Worm (Caenorhabditis elegans) whole organism, L4 larva: ENCODE measurements around the gene cysl-3.

Source experiments
- F37D6.2 ChIP-seq: sonication (generic microtip); optimal IDR thresholded peaks from 2 replicates; lab custom pipeline; 2016; ENCODE audit warnings: mild to moderate bottlenecking, missing genetic modification characterization, missing compliant biosample characterization
- F49E8.2 ChIP-seq: sonication (generic microtip); optimal IDR thresholded peaks from 2 replicates; lab custom pipeline; 2016; ENCODE audit warnings: missing compliant biosample characterization, mild to moderate bottlenecking, missing genetic modification characterization, borderline replicate concordance
- Y48G9A.11 ChIP-seq: fragments of 200-800 bp; sonication (Bioruptor generic); IDR thresholded peaks from 2 replicates; pipeline ENCODE4 v1.3.6; 2022; ENCODE audit warnings: missing genetic modification reagents, missing genetic modification characterization, missing compliant biosample characterization
- aha-1 ChIP-seq: fragments of 150-350 bp; peaks from one replicate; lab custom pipeline; 2014; ENCODE audit warnings: missing biosample characterization, missing genetic modification characterization
- ceh-32 ChIP-seq: sonication (generic microtip); optimal IDR thresholded peaks from 2 replicates; lab custom pipeline; 2016; ENCODE audit warnings: mild to moderate bottlenecking, missing genetic modification characterization, missing compliant biosample characterization; ENCODE audit not compliant: poor library complexity
- daf-16 ChIP-seq, 3 experiments: sonication (generic microtip); optimal IDR thresholded peaks; 2 replicates each; lab custom pipeline; 2016 to 2017; ENCODE audit warnings: missing genetic modification characterization in 3 of 3, missing genetic modification reagents in 3 of 3, mild to moderate bottlenecking in 2 of 3, missing compliant biosample characterization in 2 of 3, missing biosample characterization in 1 of 3, moderate library complexity in 1 of 3
- dmd-6 ChIP-seq: fragments of 200-800 bp; sonication (Bioruptor generic); IDR thresholded peaks from 2 replicates; pipeline ENCODE4 v1.3.6; 2022; ENCODE audit warnings: missing genetic modification reagents, missing genetic modification characterization, missing compliant biosample characterization
- dmd-9 ChIP-seq: fragments of 200-800 bp; sonication (Bioruptor generic); IDR thresholded peaks from 2 replicates; pipeline ENCODE4 v1.3.6; 2022; ENCODE audit warnings: missing genetic modification reagents, missing genetic modification characterization, missing compliant biosample characterization
- dve-1 ChIP-seq: sonication (generic microtip); optimal IDR thresholded peaks from 2 replicates; lab custom pipeline; 2017; ENCODE audit warnings: antibody characterized with exemption, mild to moderate bottlenecking, missing genetic modification characterization, missing compliant biosample characterization; ENCODE audit not compliant: insufficient read depth
- fos-1 ChIP-seq: fragments of 150-350 bp; optimal IDR thresholded peaks from 2 replicates; lab custom pipeline; 2014; ENCODE audit warnings: missing biosample characterization, missing genetic modification characterization
- gei-8 ChIP-seq: fragments of 200-800 bp; sonication (Bioruptor generic); optimal IDR thresholded peaks from 2 replicates; lab custom pipeline; 2018; ENCODE audit warnings: mild to moderate bottlenecking, missing genetic modification characterization, missing compliant biosample characterization
- hif-1 ChIP-seq, 2 experiments: sonication (generic microtip); optimal IDR thresholded peaks; 2 replicates each; lab custom pipeline; 2016 to 2017; ENCODE audit warnings: missing compliant biosample characterization in 2 of 2, missing genetic modification characterization in 2 of 2, missing genetic modification reagents in 2 of 2, missing genotype in 2 of 2, mild to moderate bottlenecking in 1 of 2
- hlh-11 ChIP-seq: fragments of 200-800 bp; sonication (Bioruptor generic); optimal IDR thresholded peaks from 2 replicates; lab custom pipeline; 2018; ENCODE audit warnings: mild to moderate bottlenecking, missing genetic modification characterization, missing compliant biosample characterization
- hlh-30 ChIP-seq: sonication (generic microtip); optimal IDR thresholded peaks from 2 replicates; lab custom pipeline; 2017; ENCODE audit warnings: antibody characterized with exemption, mild to moderate bottlenecking, missing genetic modification characterization, missing compliant biosample characterization; ENCODE audit not compliant: insufficient read depth
- jun-1 ChIP-seq: fragments of 150-350 bp; optimal IDR thresholded peaks from 2 replicates; lab custom pipeline; 2014; ENCODE audit warnings: missing biosample characterization, missing genetic modification reagents, missing genetic modification characterization
- lin-13 ChIP-seq: fragments of 150-350 bp; optimal IDR thresholded peaks from 2 replicates; lab custom pipeline; 2014; ENCODE audit warnings: missing biosample characterization, missing genetic modification reagents, missing genetic modification characterization
- mdl-1 ChIP-seq, 2 experiments: fragments of 150-350 bp in 1 of 2; sonication (generic microtip) in 1 of 2; optimal IDR thresholded peaks; 2 replicates each; lab custom pipeline; 2014 to 2017; ENCODE audit warnings: missing biosample characterization in 2 of 2, missing genetic modification characterization in 2 of 2
- mes-2 ChIP-seq: sonication (generic microtip); optimal IDR thresholded peaks from 2 replicates; lab custom pipeline; 2016; ENCODE audit warnings: missing genotype, mild to moderate bottlenecking, missing genetic modification characterization, missing compliant biosample characterization; ENCODE audit not compliant: poor library complexity, severe bottlenecking
- mxl-2 ChIP-seq: fragments of 200-800 bp; sonication (Bioruptor generic); conservative IDR thresholded peaks from 2 replicates; pipeline ENCODE4 v1.3.6; 2022; ENCODE audit warnings: missing genetic modification reagents, missing genetic modification characterization, missing compliant biosample characterization
- mxl-3 ChIP-seq: fragments of 200-800 bp; sonication (Bioruptor generic); optimal IDR thresholded peaks from 2 replicates; lab custom pipeline; 2018; ENCODE audit warnings: mild to moderate bottlenecking, missing genetic modification characterization, missing compliant biosample characterization
- nhr-102 ChIP-seq: sonication (generic microtip); optimal IDR thresholded peaks from 2 replicates; lab custom pipeline; 2016; ENCODE audit warnings: mild to moderate bottlenecking, missing genetic modification characterization, moderate library complexity, missing compliant biosample characterization
- nhr-11 ChIP-seq: fragments of 150-350 bp; optimal IDR thresholded peaks from 2 replicates; lab custom pipeline; 2014; ENCODE audit warnings: missing biosample characterization, missing genetic modification characterization
- nhr-28 ChIP-seq: fragments of 150-350 bp; optimal IDR thresholded peaks from 2 replicates; lab custom pipeline; 2014; ENCODE audit warnings: missing biosample characterization, missing genetic modification characterization
- nhr-48 ChIP-seq: sonication (generic microtip); optimal IDR thresholded peaks from 2 replicates; lab custom pipeline; 2016; ENCODE audit warnings: mild to moderate bottlenecking, missing genetic modification characterization, missing compliant biosample characterization
- pha-4 ChIP-seq, 2 experiments: fragments of 150-350 bp in 1 of 2; fragments of 200-800 bp in 1 of 2; sonication (Bioruptor generic) in 1 of 2; IDR thresholded peaks in 1 of 2; optimal IDR thresholded peaks in 1 of 2; 2 replicates each; pipeline versions ENCODE4 v1.3.6 to Lab custom; 2014 to 2022; ENCODE audit warnings: missing genetic modification characterization in 2 of 2, missing genetic modification reagents in 2 of 2, missing biosample characterization in 1 of 2, missing compliant biosample characterization in 1 of 2
- php-3 ChIP-seq: fragments of 200-800 bp; sonication (Bioruptor generic); IDR thresholded peaks from 2 replicates; pipeline ENCODE4 v1.3.6; 2022; ENCODE audit warnings: missing genetic modification reagents, missing genetic modification characterization, missing compliant biosample characterization
- saeg-2 ChIP-seq: fragments of 200-800 bp; sonication (Bioruptor generic); IDR thresholded peaks from 2 replicates; pipeline ENCODE4 v1.3.6; 2022; ENCODE audit warnings: missing genetic modification reagents, missing genetic modification characterization, missing compliant biosample characterization
- set-16 ChIP-seq: fragments of 200-800 bp; sonication (Bioruptor generic); IDR thresholded peaks from 2 replicates; pipeline ENCODE4 v1.3.6; 2022; ENCODE audit warnings: missing genetic modification reagents, missing genetic modification characterization, missing compliant biosample characterization
- snpc-1.2 ChIP-seq: fragments of 200-800 bp; sonication (Bioruptor generic); IDR thresholded peaks from 2 replicates; pipeline ENCODE4 v1.3.6; 2022; ENCODE audit warnings: missing genetic modification reagents, missing genetic modification characterization, missing compliant biosample characterization
- tag-97 ChIP-seq: fragments of 200-800 bp; sonication (Bioruptor generic); IDR thresholded peaks from 2 replicates; pipeline ENCODE4 v1.3.6; 2022; ENCODE audit warnings: missing genetic modification characterization, missing compliant biosample characterization
- unc-39 ChIP-seq: sonication (generic microtip); optimal IDR thresholded peaks from 2 replicates; lab custom pipeline; 2017; ENCODE audit warnings: missing biosample characterization, missing genetic modification characterization
- zfp-2 ChIP-seq: sonication (generic microtip); optimal IDR thresholded peaks from 2 replicates; lab custom pipeline; 2016; ENCODE audit warnings: mild to moderate bottlenecking, missing genetic modification characterization, missing compliant biosample characterization
- zfp-3 ChIP-seq: fragments of 200-800 bp; sonication (Bioruptor generic); conservative IDR thresholded peaks from 2 replicates; pipeline ENCODE4 v1.3.6; 2022; ENCODE audit warnings: missing genetic modification reagents, missing genetic modification characterization, missing compliant biosample characterization
- ztf-11 ChIP-seq: fragments of 150-350 bp; optimal IDR thresholded peaks from 2 replicates; lab custom pipeline; 2014; ENCODE audit warnings: missing biosample characterization, missing genetic modification characterization

Gene cysl-3

DNA sequence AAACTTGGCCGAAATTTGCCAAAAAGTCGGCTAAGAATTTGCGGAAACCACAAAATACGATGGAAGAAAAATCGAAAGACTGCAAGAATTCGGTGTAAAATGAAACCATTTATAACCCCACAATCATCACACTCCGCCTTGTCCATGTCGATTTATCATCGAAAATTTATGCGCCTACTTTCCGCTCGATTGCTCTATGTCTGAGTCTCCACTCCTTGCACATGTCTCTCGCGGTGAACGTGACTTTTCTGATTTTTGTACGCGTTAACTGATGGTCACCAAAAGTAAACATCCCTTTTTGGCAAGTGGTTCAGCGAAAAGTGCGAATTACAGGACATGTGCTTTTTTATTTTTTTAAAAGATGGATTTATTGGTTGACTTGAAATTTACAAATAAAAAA lies 1.0 kb upstream of the cysl-3 start (continued):
- TF ChIP-seq zfp-2 (tag; lab: Kevin White, UChicago): no peak
- no peak for TF ChIP-seq tag-97 (GFP tag; lab: Robert Waterston, UW)
- TF ChIP-seq ceh-32 (tag; lab: Kevin White, UChicago): no peak
- no peak for TF ChIP-seq ztf-11 (tag; lab: Kevin White, UChicago)
- TF ChIP-seq fos-1 (tag; lab: Kevin White, UChicago): no peak
- TF ChIP-seq mxl-3 (GFP tag; lab: Kevin White, UChicago): no peak
- TF ChIP-seq pha-4 (GFP tag; IDR thresholded peaks at IDR 0.05; lab: Robert Waterston, UW): no peak
- peak; percentile 18 for TF ChIP-seq pha-4 (tag; optimal IDR thresholded peaks at IDR 0.05; lab: Kevin White, UChicago)
- peak; percentile 77 for TF ChIP-seq dve-1 (tag; lab: Kevin White, UChicago)
- no peak for TF ChIP-seq mxl-2 (GFP tag; lab: Robert Waterston, UW)

DNA sequence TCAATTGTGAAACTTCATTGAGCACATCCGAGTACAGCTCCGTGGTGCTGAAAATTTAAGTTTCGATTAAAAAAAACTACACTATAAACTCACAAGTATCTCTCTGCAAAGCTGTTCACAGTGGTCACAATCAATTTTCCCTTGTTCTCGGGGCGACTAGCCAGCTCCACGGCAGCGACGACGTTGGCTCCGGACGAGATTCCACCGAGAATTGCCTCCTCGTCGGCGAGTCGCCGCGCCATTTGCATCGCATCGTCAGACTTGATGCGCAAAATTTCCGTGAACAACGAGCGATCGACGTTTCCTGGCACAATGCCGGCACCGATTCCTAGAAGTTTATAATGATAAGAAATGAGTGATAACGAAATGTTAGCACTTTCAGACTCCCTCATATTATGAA lies 1.3 kb downstream of the cysl-3 start:
- 0 out of 2 replicates have a peak, but pooled peaks have one; percentile 5 for TF ChIP-seq Y48G9A.11 (GFP tag; lab: Robert Waterston, UW)
- TF ChIP-seq mes-2 (tag; lab: Kevin White, UChicago): no peak
- TF ChIP-seq lin-13 (GFP tag; lab: Kevin White, UChicago): no peak
- peak; percentile 34 for TF ChIP-seq aha-1 (tag; lab: Kevin White, UChicago)
- TF ChIP-seq nhr-11 (tag; lab: Kevin White, UChicago): no peak
- 0 out of 2 replicates have a peak, but pooled peaks have one; percentile 32 for TF ChIP-seq php-3
- no peak for TF ChIP-seq F49E8.2
- TF ChIP-seq set-16: peak; percentile 70
- no peak for TF ChIP-seq nhr-28 (tag; lab: Kevin White, UChicago)
- TF ChIP-seq daf-16 (GFP tag; optimal IDR thresholded peaks at IDR 0.05; lab: Kevin White, UChicago): no peak
- TF ChIP-seq daf-16 (tag; optimal IDR thresholded peaks at IDR 0.05; lab: Kevin White, UChicago): peak; percentile 20
- peak; percentile 18; the same call in 1 of the 2 replicates for TF ChIP-seq dmd-6 (GFP tag; lab: Robert Waterston, UW)
- TF ChIP-seq saeg-2 (GFP tag; lab: Robert Waterston, UW): no peak
- peak in 1 of 2 experiments; percentile 17 for TF ChIP-seq hif-1 (tag; optimal IDR thresholded peaks at IDR 0.05; lab: Kevin White, UChicago)

DNA sequence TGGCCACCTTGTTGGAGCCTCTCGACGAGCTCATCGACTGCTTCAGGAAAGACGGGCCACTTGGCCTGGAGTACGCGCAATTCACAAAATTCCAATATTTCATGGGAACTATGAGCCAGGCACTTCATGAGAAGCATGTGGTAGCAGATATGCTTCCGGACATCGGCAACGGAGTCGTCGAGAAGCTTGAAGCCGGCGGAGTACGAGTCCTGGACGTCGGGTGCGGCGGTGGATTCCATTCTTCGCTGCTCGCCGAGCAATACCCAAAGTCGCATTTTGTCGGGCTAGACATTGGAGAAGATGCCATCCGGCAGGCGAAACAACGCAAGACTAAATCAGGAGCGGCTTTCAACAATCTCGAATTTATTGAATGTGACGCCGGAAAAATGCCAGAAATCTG lies 2.3 kb downstream of the cysl-3 start:
- TF ChIP-seq nhr-102 (tag; lab: Kevin White, UChicago): no peak
- peak; percentile 63; the same call in 1 of the 2 replicates for TF ChIP-seq set-16
- no peak for TF ChIP-seq daf-16 (GFP tag; optimal IDR thresholded peaks at IDR 0.05; lab: Kevin White, UChicago)
- no peak for TF ChIP-seq daf-16 (tag; optimal IDR thresholded peaks at IDR 0.05; lab: Kevin White, UChicago)
- no peak for TF ChIP-seq dmd-9 (GFP tag; lab: Robert Waterston, UW)
- no peak for TF ChIP-seq snpc-1.2 (GFP tag; lab: Robert Waterston, UW)
- TF ChIP-seq tag-97 (GFP tag; lab: Robert Waterston, UW): no peak
- no peak for TF ChIP-seq zfp-3 (GFP tag; lab: Robert Waterston, UW)
- TF ChIP-seq F37D6.2: no peak
- TF ChIP-seq gei-8: no peak

DNA sequence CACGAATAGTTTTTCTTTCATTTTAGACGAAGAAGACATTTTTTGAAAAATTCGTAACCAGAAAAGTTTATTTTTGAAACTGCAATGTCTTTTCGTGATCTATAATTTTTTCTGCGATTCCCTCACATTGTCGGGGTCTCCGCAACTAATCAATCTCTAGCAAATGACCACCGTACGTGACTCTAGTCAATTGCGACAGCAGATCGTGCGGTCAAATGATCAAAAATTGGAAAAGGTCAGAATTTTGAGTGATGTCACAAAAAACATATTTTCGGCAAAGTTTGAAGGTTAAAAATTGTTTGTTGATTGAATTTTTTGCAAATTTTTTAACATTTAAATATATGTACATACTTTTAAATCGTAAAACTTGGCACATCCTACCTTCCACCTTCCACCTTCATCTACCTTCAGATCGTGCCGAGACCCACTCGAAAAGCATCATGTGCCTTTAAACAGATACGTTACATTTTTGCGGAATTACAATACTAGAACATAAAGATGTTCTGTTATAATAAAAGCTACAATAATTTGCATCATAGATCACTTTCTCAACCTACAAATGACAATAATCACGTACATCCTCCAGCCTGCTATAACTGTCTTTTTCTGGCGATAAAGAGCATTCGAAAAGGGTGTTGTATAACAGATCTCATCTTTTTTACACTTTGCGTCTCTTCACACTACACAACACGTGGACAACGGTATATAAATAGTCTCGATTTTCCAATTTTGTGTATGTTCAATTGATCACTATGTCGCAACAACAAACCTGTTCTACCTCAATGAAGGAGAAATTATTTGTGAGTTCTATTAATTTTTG lies 4.3 kb downstream of the cysl-3 start, which contains the start of the genes R08E5.1 and rips-1:
R08E5.1 (minus strand) TSS at position 82 of the 820 bp plus-strand sequence.
rips-1 (plus strand) TSS at position 585 of the 820 bp plus-strand sequence.
- peak; percentile 98 for TF ChIP-seq aha-1 (tag; lab: Kevin White, UChicago)
- TF ChIP-seq hlh-30: peak; percentile 41
- TF ChIP-seq jun-1 (tag; lab: Kevin White, UChicago): no peak
- TF ChIP-seq nhr-48 (tag; lab: Kevin White, UChicago): peak; percentile 27
- peak; percentile 35 for TF ChIP-seq dmd-6 (GFP tag; lab: Robert Waterston, UW)
- peak; percentile 14 for TF ChIP-seq hlh-11 (tag; lab: Kevin White, UChicago)
- TF ChIP-seq unc-39 (tag; lab: Kevin White, UChicago): no peak
- TF ChIP-seq nhr-28 (tag; lab: Kevin White, UChicago): peak; percentile 59
- TF ChIP-seq nhr-102 (tag; lab: Kevin White, UChicago): no peak
- TF ChIP-seq mdl-1 (tag; optimal IDR thresholded peaks at IDR 0.05; lab: Kevin White, UChicago): peak in 1 of 2 experiments; percentile 29
- TF ChIP-seq hif-1 (tag; optimal IDR thresholded peaks at IDR 0.05; lab: Kevin White, UChicago): peak; percentile 86 to 98
